Fruit fly (Drosophila melanogaster): Measurements from ENCODE around the gene Pgant5.
A peak's percentile ranks its signal among the peaks of the same experiment; 100 is the strongest.

- TF ChIP-seq CG7745 (tag; optimal IDR thresholded peaks at IDR 0.05) (no peak), dmrt99B (tag; optimal IDR thresholded peaks at IDR 0.05) (peak; percentile 12), bab2 (GFP tag; optimal IDR thresholded peaks at IDR 0.05) (no peak), Myb (GFP tag; optimal IDR thresholded peaks at IDR 0.05) (no peak), gcm2 (GFP tag; optimal IDR thresholded peaks at IDR 0.05) (no peak), CG10565 (GFP tag; optimal IDR thresholded peaks at IDR 0.05) (no peak)
Measured at dm6 chr2L:5085561-5085960, 7.8 kb downstream of the Pgant5 start.
